Worm (Caenorhabditis elegans): ENCODE measurements around the gene mccc-1.
"Not testable (repeated sequence)": the region's sequence is repeated elsewhere in the genome, so short reads cannot be mapped to it uniquely, and the experiment has no call there.

DNA sequence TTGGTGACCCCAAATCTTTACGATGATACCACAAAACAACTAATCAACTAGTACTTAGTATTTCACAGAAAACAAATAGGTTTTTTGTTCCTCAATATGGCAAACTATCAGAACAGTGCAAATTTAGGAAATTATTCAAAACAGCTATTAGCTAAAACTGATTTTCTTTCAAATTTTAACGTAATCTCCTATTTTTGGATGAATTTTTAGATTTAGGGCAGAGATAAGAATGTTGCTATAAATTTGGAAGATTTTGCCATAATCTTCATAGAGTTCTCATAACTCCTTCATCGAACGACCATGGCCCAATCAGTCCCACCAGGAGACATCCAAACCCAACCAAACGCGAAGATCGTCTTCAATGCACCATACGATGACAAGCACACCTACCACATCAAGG lies 47.0 kb upstream of the mccc-1 start, which contains the start of gene msp-10:
- not testable (repeated sequence) for TF ChIP-seq nfya-1 (tag; optimal IDR thresholded peaks at IDR 0.05); gmeb-2 (tag; optimal IDR thresholded peaks at IDR 0.05); rnt-1 (tag; optimal IDR thresholded peaks at IDR 0.05); pqm-1 (tag; optimal IDR thresholded peaks at IDR 0.05); ref-2 (tag; optimal IDR thresholded peaks at IDR 0.05); F13H6.1 (tag; optimal IDR thresholded peaks at IDR 0.05); pha-4 (tag; optimal IDR thresholded peaks at IDR 0.05); npax-4 (tag; optimal IDR thresholded peaks at IDR 0.05); C08G9.2 (tag; optimal IDR thresholded peaks at IDR 0.05); ceh-19 (GFP tag; optimal IDR thresholded peaks at IDR 0.05)

Data from whole organism, late embryonic.